Fruit fly (Drosophila melanogaster) whole organism, embryonic: ENCODE data around the gene CG31016.

ENCODE experiments used
- ATbp ChIP-seq: fragments of 200-800 bp; sonication (Bioruptor generic); optimal IDR thresholded peaks from 2 replicates; lab custom pipeline; 2017; ENCODE audit warnings: missing biosample characterization, mild to moderate bottlenecking, missing genetic modification characterization, missing genetic modification reagents
- CG10267 ChIP-seq: fragments of 200-800 bp; sonication (Bioruptor generic); optimal IDR thresholded peaks from 2 replicates; lab custom pipeline; 2018; ENCODE audit warnings: missing biosample characterization, mild to moderate bottlenecking, missing genetic modification characterization, moderate library complexity
- CG11085 ChIP-seq: fragments of 200-800 bp; sonication (Bioruptor generic); IDR thresholded peaks from 2 replicates; pipeline ENCODE4 v1.3.6; 2022; ENCODE audit warnings: missing biosample characterization, missing genetic modification characterization
- CG11247 ChIP-seq: fragments of 200-800 bp; sonication (Bioruptor generic); IDR thresholded peaks from 2 replicates; pipeline ENCODE4 v1.3.6; 2022; ENCODE audit warnings: missing biosample characterization, missing genetic modification characterization
- CG11456 ChIP-seq: fragments of 200-800 bp; sonication (Bioruptor generic); IDR thresholded peaks from 3 replicates; pipeline ENCODE4 v1.3.6; 2022; ENCODE audit warnings: missing biosample characterization, missing genetic modification characterization
- CG12071 ChIP-seq: fragments of 200-800 bp; sonication (Bioruptor generic); optimal IDR thresholded peaks from 3 replicates; lab custom pipeline; 2018; ENCODE audit warnings: missing biosample characterization, mild to moderate bottlenecking, missing genetic modification characterization
- CG13296 ChIP-seq: fragments of 200-800 bp; sonication (Bioruptor generic); optimal IDR thresholded peaks from 3 replicates; lab custom pipeline; 2018; ENCODE audit warnings: missing biosample characterization, mild to moderate bottlenecking, missing genetic modification characterization
- CG15514 ChIP-seq: fragments of 200-800 bp; sonication (Bioruptor generic); optimal IDR thresholded peaks from 3 replicates; lab custom pipeline; 2017; ENCODE audit warnings: missing biosample characterization, missing genetic modification characterization, mild to moderate bottlenecking, moderate library complexity, missing genetic modification reagents
- CG2199 ChIP-seq: fragments of 200-800 bp; sonication (Bioruptor generic); IDR thresholded peaks from 3 replicates; pipeline ENCODE4 v1.3.6; 2022; ENCODE audit warnings: missing biosample characterization, missing genetic modification characterization
- CG31388 ChIP-seq: fragments of 200-800 bp; sonication (Bioruptor generic); optimal IDR thresholded peaks from 2 replicates; lab custom pipeline; 2016; ENCODE audit warnings: missing biosample characterization, missing genetic modification characterization
- CG32532 ChIP-seq: fragments of 200-800 bp; sonication (Bioruptor generic); IDR thresholded peaks from 2 replicates; pipeline ENCODE4 v1.3.6; 2022; ENCODE audit warnings: missing biosample characterization, missing genetic modification characterization
- CG34422 ChIP-seq: fragments of 200-800 bp; sonication (Bioruptor generic); IDR thresholded peaks from 3 replicates; pipeline ENCODE4 v1.3.6; 2022; ENCODE audit warnings: missing biosample characterization, missing genetic modification characterization
- CG42726 ChIP-seq: fragments of 200-800 bp; sonication (Bioruptor generic); IDR thresholded peaks from 2 replicates; pipeline ENCODE4 v1.3.6; 2022; ENCODE audit warnings: missing biosample characterization, missing genetic modification characterization; ENCODE audit not compliant: partially characterized antibody
- CG4707 ChIP-seq: fragments of 200-800 bp; sonication (Bioruptor generic); optimal IDR thresholded peaks from 2 replicates; lab custom pipeline; 2018; ENCODE audit warnings: missing biosample characterization, mild to moderate bottlenecking, missing genetic modification characterization, moderate library complexity
- CG4820 ChIP-seq: fragments of 200-800 bp; sonication (Bioruptor generic); optimal IDR thresholded peaks from 3 replicates; lab custom pipeline; 2016; ENCODE audit warnings: missing biosample characterization, missing genetic modification characterization
- CG7928 ChIP-seq: fragments of 200-800 bp; sonication (Bioruptor generic); optimal IDR thresholded peaks from 2 replicates; lab custom pipeline; 2017; ENCODE audit warnings: missing biosample characterization, mild to moderate bottlenecking, missing genetic modification characterization
- CG7987 ChIP-seq: fragments of 200-800 bp; sonication (Bioruptor generic); optimal IDR thresholded peaks from 2 replicates; lab custom pipeline; 2018; ENCODE audit warnings: missing biosample characterization, mild to moderate bottlenecking, missing genetic modification characterization, moderate library complexity
- CTCF ChIP-seq: fragments of 200-800 bp; sonication (Bioruptor generic); optimal IDR thresholded peaks from 2 replicates; lab custom pipeline; 2017; ENCODE audit warnings: missing biosample characterization, mild to moderate bottlenecking, missing genetic modification characterization, moderate library complexity
- CrebB ChIP-seq: fragments of 200-800 bp; sonication (Bioruptor generic); optimal IDR thresholded peaks from 3 replicates; lab custom pipeline; 2018; ENCODE audit warnings: missing biosample characterization, mild to moderate bottlenecking, missing genetic modification characterization
- Dad ChIP-seq: fragments of 200-800 bp; sonication (Bioruptor generic); optimal IDR thresholded peaks from 3 replicates; lab custom pipeline; 2016; ENCODE audit warnings: missing biosample characterization, missing genetic modification characterization
- Ets65A ChIP-seq: fragments of 200-800 bp; sonication (Bioruptor generic); peaks from one replicate; lab custom pipeline; 2016; ENCODE audit warnings: missing biosample characterization, missing genetic modification characterization
- Hr39 ChIP-seq: fragments of >200 bp; optimal IDR thresholded peaks from 2 replicates; lab custom pipeline; 2017
- MBD-R2 ChIP-seq: fragments of 200-800 bp; sonication (Bioruptor generic); IDR thresholded peaks from 2 replicates; pipeline ENCODE4 v1.3.6; 2022; ENCODE audit warnings: missing biosample characterization, missing genetic modification characterization
- Mes4 ChIP-seq: fragments of 200-800 bp; sonication (Bioruptor generic); optimal IDR thresholded peaks from 2 replicates; lab custom pipeline; 2016; ENCODE audit warnings: missing biosample characterization, missing genetic modification characterization
- NC2α ChIP-seq: fragments of 200-800 bp; sonication (Bioruptor generic); optimal IDR thresholded peaks from 2 replicates; lab custom pipeline; 2016; ENCODE audit warnings: missing biosample characterization, missing genetic modification characterization
- Sry-δ ChIP-seq: fragments of 200-800 bp; sonication (Bioruptor generic); optimal IDR thresholded peaks from 2 replicates; lab custom pipeline; 2016; ENCODE audit warnings: missing biosample characterization, missing genetic modification characterization
- Ssrp ChIP-seq: fragments of 200-800 bp; sonication (Bioruptor generic); optimal IDR thresholded peaks from 2 replicates; lab custom pipeline; 2018; ENCODE audit warnings: missing biosample characterization, mild to moderate bottlenecking, missing genetic modification characterization, moderate library complexity
- Stat92E ChIP-seq, 3 experiments: fragments of >200 bp in 2 of 3; fragments of 200-800 bp in 1 of 3; sonication (Bioruptor generic) in 1 of 3; optimal IDR thresholded peaks; 2 replicates each; lab custom pipeline; 2017 to 2019; ENCODE audit warnings: missing biosample characterization in 3 of 3, missing genetic modification characterization in 3 of 3, mild to moderate bottlenecking in 1 of 3, moderate library complexity in 1 of 3
- ara ChIP-seq: fragments of 200-800 bp; sonication (Bioruptor generic); IDR thresholded peaks from 2 replicates; pipeline ENCODE4 v1.3.6; 2022; ENCODE audit warnings: missing biosample characterization, missing genetic modification characterization
- croc ChIP-seq: fragments of 200-800 bp; sonication (Bioruptor generic); conservative IDR thresholded peaks from 3 replicates; pipeline ENCODE4 v1.3.6; 2022; ENCODE audit warnings: missing biosample characterization, missing genetic modification characterization
- dmrt11E ChIP-seq: fragments of 200-800 bp; sonication (Bioruptor generic); optimal IDR thresholded peaks from 3 replicates; lab custom pipeline; 2018; ENCODE audit warnings: missing biosample characterization, mild to moderate bottlenecking, missing genetic modification characterization, moderate library complexity
- esg ChIP-seq: fragments of 200-800 bp; sonication (Bioruptor generic); conservative IDR thresholded peaks from 2 replicates; pipeline ENCODE4 v1.3.6; 2022; ENCODE audit warnings: missing biosample characterization, missing genetic modification characterization
- ewg ChIP-seq: fragments of 200-800 bp; sonication (Bioruptor generic); optimal IDR thresholded peaks from 3 replicates; lab custom pipeline; 2017; ENCODE audit warnings: mild to moderate bottlenecking, missing biosample characterization, missing genetic modification reagents, missing genetic modification characterization
- exex ChIP-seq: fragments of 200-800 bp; sonication (Bioruptor generic); optimal IDR thresholded peaks from 4 replicates; lab custom pipeline; 2018; ENCODE audit warnings: missing biosample characterization, mild to moderate bottlenecking, missing genetic modification characterization, moderate library complexity
- fd3F ChIP-seq: fragments of 200-800 bp; sonication (Bioruptor generic); optimal IDR thresholded peaks from 2 replicates; lab custom pipeline; 2018; ENCODE audit warnings: missing biosample characterization, mild to moderate bottlenecking, missing genetic modification characterization, moderate library complexity
- gem ChIP-seq: fragments of 200-800 bp; sonication (Bioruptor generic); optimal IDR thresholded peaks from 2 replicates; lab custom pipeline; 2019; ENCODE audit warnings: missing biosample characterization, mild to moderate bottlenecking, missing genetic modification characterization, moderate library complexity
- gro ChIP-seq: fragments of 200-800 bp; sonication (Bioruptor generic); optimal IDR thresholded peaks from 2 replicates; lab custom pipeline; 2016; ENCODE audit warnings: missing biosample characterization, missing genetic modification characterization
- lab ChIP-seq: fragments of 200-800 bp; sonication (Bioruptor generic); optimal IDR thresholded peaks from 3 replicates; lab custom pipeline; 2017; ENCODE audit warnings: missing biosample characterization, missing genetic modification characterization, mild to moderate bottlenecking, moderate library complexity, missing genetic modification reagents
- nerfin-2 ChIP-seq: fragments of 200-800 bp; sonication (Bioruptor generic); IDR thresholded peaks from 2 replicates; pipeline ENCODE4 v1.3.6; 2022; ENCODE audit warnings: missing biosample characterization, missing genetic modification characterization; ENCODE audit not compliant: partially characterized antibody
- pan ChIP-seq, 4 experiments: fragments of >200 bp in 3 of 4; fragments of 200-800 bp in 1 of 4; sonication (Bioruptor generic) in 1 of 4; optimal IDR thresholded peaks in 3 of 4; IDR thresholded peaks in 1 of 4; 2 replicates each; pipeline versions ENCODE4 v1.3.6 to Lab custom; 2017 to 2022; ENCODE audit warnings: missing biosample characterization in 2 of 4, missing genetic modification characterization in 2 of 4, mixed read lengths in 1 of 4
- pita ChIP-seq: fragments of 200-800 bp; sonication (Bioruptor generic); optimal IDR thresholded peaks from 2 replicates; lab custom pipeline; 2017; ENCODE audit warnings: missing biosample characterization, mild to moderate bottlenecking, missing genetic modification characterization
- repo ChIP-seq: fragments of 200-800 bp; sonication (Bioruptor generic); optimal IDR thresholded peaks from 2 replicates; lab custom pipeline; 2016; ENCODE audit warnings: missing biosample characterization, missing genetic modification characterization
- sens-2 ChIP-seq: fragments of 200-800 bp; sonication (Bioruptor generic); IDR thresholded peaks from 2 replicates; pipeline ENCODE4 v1.3.6; 2022; ENCODE audit warnings: missing biosample characterization, missing genetic modification characterization
- stc ChIP-seq: fragments of 200-800 bp; sonication (Bioruptor generic); IDR thresholded peaks from 2 replicates; pipeline ENCODE4 v1.3.6; 2022; ENCODE audit warnings: missing biosample characterization, missing genetic modification characterization
- stwl ChIP-seq: fragments of 200-800 bp; sonication (Bioruptor generic); optimal IDR thresholded peaks from 3 replicates; lab custom pipeline; 2018; ENCODE audit warnings: missing biosample characterization, mild to moderate bottlenecking, missing genetic modification characterization, moderate library complexity
- vvl ChIP-seq: fragments of 200-800 bp; sonication (Bioruptor generic); IDR thresholded peaks from 2 replicates; pipeline ENCODE4 v1.3.6; 2022; ENCODE audit warnings: missing biosample characterization, missing genetic modification characterization
- wdn ChIP-seq: fragments of 200-800 bp; sonication (Bioruptor generic); IDR thresholded peaks from 2 replicates; pipeline ENCODE4 v1.3.6; 2022; ENCODE audit warnings: missing biosample characterization, missing genetic modification characterization
- zfh2 ChIP-seq: fragments of 200-800 bp; sonication (Bioruptor generic); optimal IDR thresholded peaks from 2 replicates; lab custom pipeline; 2016; ENCODE audit warnings: missing biosample characterization, missing genetic modification characterization

Gene CG31016

DNA sequence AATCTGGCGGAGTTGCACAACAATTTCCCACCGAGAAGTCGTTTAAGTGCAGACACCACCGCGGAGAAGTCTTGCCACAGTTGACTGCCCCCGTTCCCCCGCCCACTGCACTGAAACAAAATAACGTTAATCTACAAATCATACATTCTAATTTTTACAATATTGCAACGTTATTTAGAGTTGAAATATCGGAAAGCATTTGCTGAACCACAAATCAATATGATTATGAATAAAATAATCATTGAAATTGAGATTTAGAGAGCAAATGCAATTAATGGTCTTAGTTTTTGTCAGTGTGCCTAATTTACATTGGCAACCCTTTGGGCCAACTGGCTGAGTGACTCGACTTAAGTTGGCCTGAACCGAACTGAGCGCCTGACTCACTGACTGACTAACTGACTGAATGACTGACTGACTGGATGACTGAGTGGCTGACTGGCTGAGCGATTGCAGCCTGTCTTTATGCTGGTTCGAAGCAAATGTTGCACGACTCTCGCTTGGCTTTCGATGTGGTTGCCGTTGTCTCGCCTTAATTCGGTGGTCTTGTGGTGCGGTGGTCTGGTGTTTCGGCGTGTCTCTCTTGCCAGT lies 35.3 kb upstream of the CG31016 start (continued):
- TF ChIP-seq gro (GFP tag; lab: Kevin White, UChicago) (peak; percentile 31), repo (GFP tag; lab: Kevin White, UChicago) (no peak), CG11247 (peak; percentile 52), CG2199 (GFP tag; lab: Robert Waterston, UW) (peak; percentile 61; the same call in 1 of the 3 replicates), lab (GFP tag; lab: Kevin White, UChicago) (peak; percentile 84), ewg (GFP tag; lab: Kevin White, UChicago) (peak; percentile 56), Hr39 (lab: Kevin White, UChicago) (no peak), CG32532 (GFP tag; lab: Robert Waterston, UW) (peak; percentile 64; the same call in 1 of the 2 replicates), CG13296 (GFP tag; lab: Kevin White, UChicago) (peak; percentile 57), CG4820 (peak; percentile 75), croc (peak; percentile 70; the same call in 2 of the 3 replicates), dmrt11E (peak; percentile 81)

dm6 chr3R:30579129-30579528 lies 26.9 kb upstream of the CG31016 start, which contains the start of gene CG9702:
Gene CG9702, plus strand, starts transcription at chr3R:30579429.
- TF ChIP-seq Ets65A (GFP tag; lab: Kevin White, UChicago) (peak; percentile 38), ATbp (GFP tag; lab: Kevin White, UChicago) (peak; percentile 37), fd3F (no peak), pita (GFP tag; lab: Kevin White, UChicago) (no peak), pan (optimal IDR thresholded peaks at IDR 0.05; lab: Kevin White, UChicago) (no peak), pan (GFP tag; optimal IDR thresholded peaks at IDR 0.05 in 1 of 2, IDR thresholded peaks at IDR 0.05 in 1 of 2) (peak in 1 of 2 experiments; percentile 13)

DNA sequence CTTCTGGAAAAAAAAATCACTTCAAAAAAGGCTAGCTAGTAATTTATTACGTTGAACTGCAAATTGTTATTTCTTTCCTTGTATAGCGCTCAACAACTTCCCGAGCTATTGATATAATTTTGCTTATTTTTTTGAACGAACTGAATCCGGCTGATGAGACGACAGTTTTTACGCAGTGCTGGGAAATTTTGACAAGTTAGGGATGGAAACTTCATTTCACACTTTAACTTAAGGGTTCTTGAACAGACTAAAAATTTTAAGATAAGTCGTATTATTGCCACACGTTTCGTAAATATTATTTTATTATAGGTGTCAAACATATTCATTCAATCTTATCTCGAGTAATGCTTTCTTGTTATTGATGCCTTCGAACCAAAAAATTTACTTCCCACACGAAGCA lies 22.4 kb upstream of the CG31016 start, which contains the start of gene Rpt6R:
Gene Rpt6R (minus strand): TSS at position 156 of the 400 bp plus-strand sequence.
- TF ChIP-seq gem (tag; lab: Kevin White, UChicago) (no peak), NC2α (GFP tag; lab: Kevin White, UChicago) (no peak), nerfin-2 (no peak), CG11456 (GFP tag; lab: Robert Waterston, UW) (no peak), CG34422 (GFP tag; lab: Robert Waterston, UW) (no peak), Ssrp (tag; lab: Kevin White, UChicago) (no peak), CG13296 (GFP tag; lab: Kevin White, UChicago) (no peak), CG10267 (tag; lab: Kevin White, UChicago) (peak; percentile 12), Sry-δ (GFP tag; lab: Kevin White, UChicago) (peak; percentile 11), wdn (GFP tag; lab: Robert Waterston, UW) (no peak), CG31388 (GFP tag; lab: Kevin White, UChicago) (no peak), stc (GFP tag; lab: Robert Waterston, UW) (no peak), ara (GFP tag; lab: Robert Waterston, UW) (no peak), Mes4 (GFP tag; lab: Kevin White, UChicago) (no peak), exex (tag; lab: Kevin White, UChicago) (no peak), esg (GFP tag; lab: Robert Waterston, UW) (no peak), CG15514 (peak; percentile 97), CG11085 (GFP tag; lab: Robert Waterston, UW) (no peak), Stat92E (GFP tag; optimal IDR thresholded peaks at IDR 0.05; lab: Kevin White, UChicago) (no peak), vvl (GFP tag; lab: Robert Waterston, UW) (no peak), CTCF (GFP tag; lab: Kevin White, UChicago) (no peak), CG12071 (GFP tag; lab: Kevin White, UChicago) (no peak), sens-2 (GFP tag; lab: Robert Waterston, UW) (no peak), CrebB (tag; lab: Kevin White, UChicago) (no peak), CG4707 (no peak), MBD-R2 (no peak), CG7928 (GFP tag; lab: Kevin White, UChicago) (peak; percentile 75), CG4820 (no peak), CG42726 (GFP tag; lab: Robert Waterston, UW) (no peak), zfh2 (GFP tag; lab: Kevin White, UChicago) (no peak), stwl (peak; percentile 8), Dad (GFP tag; lab: Kevin White, UChicago) (no peak), CG7987 (GFP tag; lab: Kevin White, UChicago) (no peak)
